Worm (Caenorhabditis elegans): ENCODE measurements around the gene tbc-7.

Gene tbc-7

DNA sequence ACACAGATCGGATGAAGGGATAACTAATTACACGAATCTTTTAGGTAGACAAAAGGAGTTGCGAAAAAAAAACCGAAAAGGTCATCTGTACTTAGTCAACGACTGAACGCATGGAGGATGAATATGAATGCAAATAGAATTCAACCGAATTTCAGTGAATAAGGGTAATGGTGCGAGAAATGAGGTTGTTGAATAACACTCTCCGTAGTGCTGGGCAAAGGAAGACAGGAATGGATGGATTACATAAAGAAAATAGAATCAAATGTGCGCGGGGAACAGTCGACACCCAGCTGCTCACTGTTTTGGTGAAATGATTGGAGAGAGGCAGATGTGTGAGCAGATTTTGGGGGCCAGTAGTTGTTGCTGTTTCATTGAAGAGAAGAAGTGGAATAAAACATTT lies 9.8 kb upstream of the tbc-7 start:
- TF ChIP-seq nhr-11 (tag; optimal IDR thresholded peaks at IDR 0.05) (no peak), mml-1 (tag; optimal IDR thresholded peaks at IDR 0.05) (no peak), nhr-25 (tag; optimal IDR thresholded peaks at IDR 0.05) (peak; percentile 31)

DNA sequence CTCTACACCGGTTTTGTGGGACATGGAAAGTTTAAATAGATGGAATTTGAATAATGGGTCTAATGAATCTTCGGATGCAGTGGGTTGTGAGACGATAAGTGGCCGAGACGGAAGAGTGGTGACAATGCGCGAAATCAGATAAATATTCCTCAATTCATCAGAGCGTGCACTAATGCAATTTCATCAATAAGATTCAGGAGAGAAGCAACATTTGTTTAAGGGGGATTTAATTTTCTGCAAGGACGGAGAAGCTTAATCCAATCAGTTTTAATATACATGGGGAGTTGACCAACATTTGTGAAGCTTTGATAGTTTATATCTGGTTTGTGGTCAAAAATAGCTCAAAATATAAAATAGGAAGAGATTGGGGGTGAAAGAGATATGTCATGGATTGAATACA lies 4.6 kb upstream of the tbc-7 start:
- no peak for TF ChIP-seq ztf-4 (tag; optimal IDR thresholded peaks at IDR 0.05)
- TF ChIP-seq R02D3.7 (tag; optimal IDR thresholded peaks at IDR 0.05), result no peak
- no peak for TF ChIP-seq elt-1 (tag; optimal IDR thresholded peaks at IDR 0.05)
- TF ChIP-seq nhr-237 (tag; optimal IDR thresholded peaks at IDR 0.05), result no peak
- no peak for TF ChIP-seq pqm-1 (tag; optimal IDR thresholded peaks at IDR 0.05)
- TF ChIP-seq lin-15B (tag; optimal IDR thresholded peaks at IDR 0.05), result no peak

DNA sequence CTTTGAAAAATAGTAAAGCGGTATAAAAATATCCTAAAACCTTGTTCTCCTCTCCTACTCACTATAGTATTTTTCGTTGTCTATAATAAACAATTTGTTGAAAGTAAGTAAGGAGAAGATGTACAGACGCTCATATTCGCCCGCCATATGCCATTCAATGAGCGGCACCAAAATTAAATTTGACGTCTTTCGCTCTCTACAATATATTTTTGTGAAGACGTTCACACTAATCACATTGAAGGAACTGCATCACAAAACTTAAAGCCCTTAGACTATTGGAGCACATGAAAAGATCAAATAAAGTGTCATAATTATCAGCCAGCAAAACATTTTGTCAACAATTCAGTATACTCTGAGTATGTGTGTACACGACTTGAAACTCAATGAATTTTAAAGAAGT lies 2.3 kb upstream of the tbc-7 start:
- no peak for TF ChIP-seq nhr-76 (tag; optimal IDR thresholded peaks at IDR 0.05)
- no peak for TF ChIP-seq fos-1 (tag; optimal IDR thresholded peaks at IDR 0.05)
- TF ChIP-seq ceh-82 (tag; optimal IDR thresholded peaks at IDR 0.05), result no peak
- no peak for TF ChIP-seq ZK546.5 (tag; optimal IDR thresholded peaks at IDR 0.05)
- no peak for TF ChIP-seq elt-3 (tag; optimal IDR thresholded peaks at IDR 0.05)
- TF ChIP-seq mdl-1 (tag; optimal IDR thresholded peaks at IDR 0.05), result no peak
- no peak for TF ChIP-seq skn-1 (tag; optimal IDR thresholded peaks at IDR 0.05)
- TF ChIP-seq ceh-28 (tag; optimal IDR thresholded peaks at IDR 0.05), result no peak
- no peak for TF ChIP-seq tbx-2 (tag; optimal IDR thresholded peaks at IDR 0.05)
- no peak for TF ChIP-seq nhr-67 (tag; optimal IDR thresholded peaks at IDR 0.05)

DNA sequence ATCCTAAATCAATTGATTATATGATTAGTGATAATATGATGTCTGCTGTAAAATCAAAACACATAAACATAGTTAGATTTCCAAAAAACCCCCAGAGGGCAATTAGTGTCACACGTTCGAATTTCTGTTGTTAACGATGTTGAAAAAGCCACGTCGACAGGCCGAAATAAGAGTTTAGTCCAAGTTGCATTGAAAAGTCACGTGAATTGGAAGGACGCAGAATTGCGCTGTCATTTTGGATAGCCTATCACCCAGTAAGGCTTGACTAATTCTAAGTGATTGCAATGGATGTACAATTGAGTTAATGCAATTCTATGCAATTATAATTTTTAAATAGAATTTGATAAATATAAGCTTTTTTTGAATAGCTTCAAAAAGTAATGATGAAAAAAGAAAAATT lies 1.5 kb downstream of the tbc-7 start:
- TF ChIP-seq nhr-25 (tag; optimal IDR thresholded peaks at IDR 0.05), result peak; percentile 24
- no peak for TF ChIP-seq elt-1 (tag; optimal IDR thresholded peaks at IDR 0.05)
- TF ChIP-seq ama-1 (optimal IDR thresholded peaks at IDR 0.05), result peak; percentile 0
- no peak for TF ChIP-seq ceh-16 (tag; optimal IDR thresholded peaks at IDR 0.05)
- no peak for TF ChIP-seq nhr-76 (tag; optimal IDR thresholded peaks at IDR 0.05)
- no peak for TF ChIP-seq ztf-4 (tag; optimal IDR thresholded peaks at IDR 0.05)
- TF ChIP-seq ceh-28 (tag; optimal IDR thresholded peaks at IDR 0.05), result no peak
- no peak for TF ChIP-seq jun-1 (tag; optimal IDR thresholded peaks at IDR 0.05)

DNA sequence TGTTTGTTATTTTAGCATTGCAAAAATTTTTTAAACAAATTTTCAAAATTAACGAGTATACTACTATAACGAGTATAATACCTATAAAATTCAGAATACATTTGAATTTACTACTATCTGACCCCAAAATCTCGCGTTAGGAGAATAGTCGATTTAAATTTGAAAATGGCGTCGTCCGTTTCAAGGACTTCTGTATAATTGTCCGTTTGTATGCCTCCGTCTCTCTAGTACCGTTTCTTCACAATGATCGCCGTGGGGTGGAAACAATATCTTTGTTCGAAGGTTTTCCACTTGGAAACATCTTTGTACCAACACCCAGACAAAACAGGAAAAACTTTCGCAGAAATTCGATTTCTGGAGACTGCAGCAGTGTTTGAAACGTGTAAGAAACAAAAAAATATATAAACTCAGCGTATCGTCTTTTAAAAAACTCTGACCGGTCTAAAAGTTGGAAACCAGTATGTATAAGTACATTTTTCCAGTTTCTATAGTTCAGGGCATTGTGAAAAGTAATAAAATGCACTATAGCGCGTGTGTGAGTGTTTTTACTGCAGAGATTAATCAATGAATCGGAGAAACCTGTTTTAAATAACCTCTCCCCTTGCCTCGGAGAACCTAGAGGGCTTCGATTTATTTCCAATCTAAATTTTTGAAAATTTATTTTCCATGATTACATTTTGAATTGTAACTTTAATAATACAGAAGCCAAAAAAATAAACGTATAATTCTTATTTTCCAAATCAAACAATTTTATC lies 3.8 kb downstream of the tbc-7 start:
- TF ChIP-seq elt-1 (tag; optimal IDR thresholded peaks at IDR 0.05) (peak; percentile 8), aly-2 (tag; optimal IDR thresholded peaks at IDR 0.05) (no peak), lin-15B (tag; optimal IDR thresholded peaks at IDR 0.05) (no peak), nhr-25 (tag; optimal IDR thresholded peaks at IDR 0.05) (peak; percentile 57)

DNA sequence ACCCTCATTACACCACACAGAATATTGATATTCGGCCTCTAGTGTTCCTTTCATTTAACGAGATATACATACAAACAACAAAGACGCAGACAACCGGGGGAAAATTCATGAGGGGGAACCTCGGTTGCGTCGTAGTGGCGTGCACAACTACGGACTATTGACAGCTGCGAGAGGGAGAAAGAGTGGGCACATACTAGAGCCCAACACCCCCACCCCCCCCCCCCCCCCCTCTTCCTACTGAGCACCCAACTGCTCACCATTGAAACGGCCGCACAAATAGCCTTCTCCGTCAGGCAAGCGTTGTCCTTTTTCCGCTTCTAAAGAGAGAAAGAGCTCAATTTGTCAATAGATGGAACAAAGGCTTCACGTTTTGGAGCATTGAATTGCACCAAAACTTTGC lies 6.1 kb downstream of the tbc-7 start:
- peak; percentile 43 for TF ChIP-seq nfya-1 (tag; optimal IDR thresholded peaks at IDR 0.05; ENCODE audit: insufficient read depth)
- TF ChIP-seq lsy-12 (tag; optimal IDR thresholded peaks at IDR 0.05), result no peak
- TF ChIP-seq nhr-77 (tag; optimal IDR thresholded peaks at IDR 0.05), result no peak
- TF ChIP-seq pha-4 (tag; optimal IDR thresholded peaks at IDR 0.05), result no peak
- TF ChIP-seq snpc-4 (tag; optimal IDR thresholded peaks at IDR 0.05), result no peak
- TF ChIP-seq ztf-4 (tag; optimal IDR thresholded peaks at IDR 0.05), result no peak
- no peak for TF ChIP-seq daf-12 (tag; optimal IDR thresholded peaks at IDR 0.05)
- TF ChIP-seq hmg-11 (tag; optimal IDR thresholded peaks at IDR 0.05), result peak; percentile 76
- no peak for TF ChIP-seq ceh-28 (tag; optimal IDR thresholded peaks at IDR 0.05)

DNA sequence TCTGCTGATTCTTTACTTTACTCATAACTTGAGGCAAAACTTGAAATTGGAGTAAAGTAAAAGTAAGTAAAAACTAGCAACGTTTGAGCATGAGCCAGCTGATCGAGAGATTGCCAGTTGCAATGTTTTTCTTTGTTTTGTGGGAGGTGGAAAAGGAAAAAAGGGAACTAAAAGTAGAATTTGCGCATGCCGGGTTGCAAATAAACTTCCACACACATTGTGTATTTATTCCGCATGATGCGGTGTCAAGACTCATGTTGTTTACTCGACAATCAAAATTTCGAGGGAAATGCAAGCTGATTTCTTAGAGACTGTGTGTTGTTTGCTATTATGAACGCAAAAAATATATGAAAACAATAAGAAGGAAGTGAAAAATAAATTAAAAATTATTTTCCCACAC lies 8.3 kb downstream of the tbc-7 start:
- TF ChIP-seq pha-4 (tag; optimal IDR thresholded peaks at IDR 0.05) (peak; percentile 88), hmg-11 (tag; optimal IDR thresholded peaks at IDR 0.05) (no peak)

Measured in whole organism, L3 larva.